Worm (Caenorhabditis elegans): Measurements from ENCODE around the gene exos-9.

The exos-9 gene

DNA sequence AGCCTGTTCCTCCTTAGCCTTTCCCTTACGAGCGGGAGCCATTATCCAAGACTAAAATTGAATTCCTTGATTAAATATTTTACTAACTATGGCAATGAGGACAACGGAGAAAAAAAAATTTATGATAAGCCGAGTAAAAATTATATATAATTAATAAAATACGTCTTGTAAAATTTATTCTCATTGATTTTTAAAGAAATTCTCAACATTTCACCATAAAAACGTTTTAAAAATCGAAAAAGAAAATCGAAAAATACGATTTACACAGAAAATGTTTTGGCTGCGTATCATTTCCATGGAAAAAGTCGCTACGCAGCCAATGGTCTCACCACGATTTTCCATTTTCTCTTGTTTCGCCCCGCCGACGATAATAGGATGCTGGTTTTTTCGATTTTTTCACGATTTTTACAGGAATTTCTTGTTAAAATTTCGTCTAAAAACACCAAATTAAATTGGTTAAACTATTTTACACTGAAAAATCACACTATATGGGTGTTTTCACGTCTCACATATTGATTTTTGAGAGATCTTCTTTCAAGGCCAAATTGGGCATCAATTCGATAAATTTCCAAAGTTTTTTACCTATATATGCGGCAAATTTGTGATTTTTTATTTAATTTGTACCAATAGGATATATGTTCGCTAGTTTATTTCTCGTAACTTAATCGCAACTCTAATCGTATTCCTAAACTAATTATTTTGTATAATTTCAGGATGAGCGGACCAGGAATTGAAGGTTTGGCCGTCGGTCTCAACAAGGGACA is 18.2 kb downstream of the exos-9 start, which contains the start of the genes rps-14 and rpl-36 (continued):
- 0 out of 2 replicates have a peak, but pooled peaks have one; percentile 28 for TF ChIP-seq Y53G8AR.9 (GFP tag; conservative IDR thresholded peaks at IDR 0.05)
- no peak for TF ChIP-seq dpff-1 (tag; optimal IDR thresholded peaks at IDR 0.05)
- no peak for TF ChIP-seq akir-1 (GFP tag; optimal IDR thresholded peaks at IDR 0.05)
- TF ChIP-seq bed-2 (GFP tag; IDR thresholded peaks at IDR 0.05): no peak
- TF ChIP-seq atf-7 (tag; optimal IDR thresholded peaks at IDR 0.05): no peak
- TF ChIP-seq C06A6.2 (GFP tag; conservative IDR thresholded peaks at IDR 0.05): no peak
- TF ChIP-seq mes-4 (tag; optimal IDR thresholded peaks at IDR 0.05): no peak
- TF ChIP-seq unc-130 (GFP tag; optimal IDR thresholded peaks at IDR 0.05): no peak
- no peak for TF ChIP-seq nhr-80 (tag; optimal IDR thresholded peaks at IDR 0.05)
- no peak for TF ChIP-seq aptf-2 (GFP tag; conservative IDR thresholded peaks at IDR 0.05)
- TF ChIP-seq nfyb-1 (GFP tag; IDR thresholded peaks at IDR 0.05): 0 out of 2 replicates have a peak, but pooled peaks have one; percentile 47

- TF ChIP-seq C06A6.2 (GFP tag; conservative IDR thresholded peaks at IDR 0.05): no peak
- no peak for TF ChIP-seq ztf-22 (GFP tag; optimal IDR thresholded peaks at IDR 0.05)
- no peak for TF ChIP-seq akir-1 (GFP tag; optimal IDR thresholded peaks at IDR 0.05)
- no peak for TF ChIP-seq ama-1 (optimal IDR thresholded peaks at IDR 0.05)
- no peak for TF ChIP-seq ama-1 (GFP tag; optimal IDR thresholded peaks at IDR 0.05)
- TF ChIP-seq fkh-3 (tag; optimal IDR thresholded peaks at IDR 0.05): no peak
- no peak for TF ChIP-seq xnd-1 (tag; optimal IDR thresholded peaks at IDR 0.05)
- peak; percentile 45; the same call in 1 of the 2 replicates for TF ChIP-seq Y56A3A.18 (GFP tag; IDR thresholded peaks at IDR 0.05)
- no peak for TF ChIP-seq bed-1 (GFP tag; IDR thresholded peaks at IDR 0.05)
- no peak for TF ChIP-seq egl-18 (GFP tag; IDR thresholded peaks at IDR 0.05)
- no peak for TF ChIP-seq B0019.2 (GFP tag; conservative IDR thresholded peaks at IDR 0.05)
- TF ChIP-seq nhr-27 (tag; optimal IDR thresholded peaks at IDR 0.05): no peak
- TF ChIP-seq K12H6.12 (tag; optimal IDR thresholded peaks at IDR 0.05): no peak
- TF ChIP-seq let-526 (GFP tag; IDR thresholded peaks at IDR 0.05): no peak
- TF ChIP-seq nhr-80 (tag; optimal IDR thresholded peaks at IDR 0.05): no peak
- no peak for TF ChIP-seq F37B4.10 (GFP tag; IDR thresholded peaks at IDR 0.05)
- no peak for TF ChIP-seq ceh-27 (GFP tag; optimal IDR thresholded peaks at IDR 0.05)
- 0 out of 2 replicates have a peak, but pooled peaks have one; percentile 10 for TF ChIP-seq aptf-3 (GFP tag; IDR thresholded peaks at IDR 0.05)
- TF ChIP-seq Y53G8AR.9 (GFP tag; conservative IDR thresholded peaks at IDR 0.05): 0 out of 2 replicates have a peak, but pooled peaks have one; percentile 53
- TF ChIP-seq attf-3 (GFP tag; conservative IDR thresholded peaks at IDR 0.05): no peak
- TF ChIP-seq egl-44 (GFP tag; IDR thresholded peaks at IDR 0.05): no peak
- no peak for TF ChIP-seq B0035.1 (tag; optimal IDR thresholded peaks at IDR 0.05)
- peak; percentile 82 for TF ChIP-seq B0336.3 (GFP tag; IDR thresholded peaks at IDR 0.05)
- no peak for TF ChIP-seq dpl-1 (GFP tag; optimal IDR thresholded peaks at IDR 0.05)
- TF ChIP-seq K11D2.4 (GFP tag; IDR thresholded peaks at IDR 0.05): no peak
- TF ChIP-seq Y79H2A.3 (GFP tag; conservative IDR thresholded peaks at IDR 0.05): no peak
- TF ChIP-seq madf-6 (GFP tag; IDR thresholded peaks at IDR 0.05): peak; percentile 72
- peak; percentile 46; the same call in 1 of the 2 replicates for TF ChIP-seq madf-3 (GFP tag; IDR thresholded peaks at IDR 0.05)
- TF ChIP-seq snpc-1.1 (tag; optimal IDR thresholded peaks at IDR 0.05; ENCODE audit: insufficient read depth): no peak
- no peak for TF ChIP-seq F57A8.1 (GFP tag; optimal IDR thresholded peaks at IDR 0.05)
- TF ChIP-seq gei-17 (GFP tag; optimal IDR thresholded peaks at IDR 0.05): no peak
- no peak for TF ChIP-seq atf-7 (tag; optimal IDR thresholded peaks at IDR 0.05)
- TF ChIP-seq ceh-40 (GFP tag; IDR thresholded peaks at IDR 0.05): no peak
- TF ChIP-seq T26A5.8 (tag; optimal IDR thresholded peaks at IDR 0.05): no peak
- TF ChIP-seq tbp1 (GFP tag; optimal IDR thresholded peaks at IDR 0.05): peak; percentile 35
- TF ChIP-seq T07F8.4 (tag; optimal IDR thresholded peaks at IDR 0.05): no peak
- TF ChIP-seq hrde-1 (tag; optimal IDR thresholded peaks at IDR 0.05; ENCODE audit: borderline replicate concordance): no peak
- TF ChIP-seq F33H1.4 (GFP tag; IDR thresholded peaks at IDR 0.05): peak; percentile 49
- no peak for TF ChIP-seq repo-1 (tag; optimal IDR thresholded peaks at IDR 0.05)
- no peak for TF ChIP-seq mxl-1 (tag; optimal IDR thresholded peaks at IDR 0.05)
Measured at ce11 chrIII:7178497-7178896, 19.4 kb downstream of the exos-9 start.
